Worm (Caenorhabditis elegans) whole organism, mixed stage, embryonic: ENCODE results near the gene F35C8.5.

Experiments
- nhr-76 ChIP-seq: sonication (generic microtip); optimal IDR thresholded peaks from 2 replicates; lab custom pipeline; 2017; ENCODE audit warnings: missing biosample characterization, missing genetic modification characterization
- pha-4 ChIP-seq: fragments of 150-350 bp; optimal IDR thresholded peaks from 2 replicates; lab custom pipeline; 2018; ENCODE audit warnings: missing biosample characterization, missing genetic modification reagents, missing genetic modification characterization
- unc-62 ChIP-seq: fragments of 150-350 bp; optimal IDR thresholded peaks from 2 replicates; lab custom pipeline; 2014; ENCODE audit warnings: missing biosample characterization, missing genetic modification reagents, missing genetic modification characterization

DNA sequence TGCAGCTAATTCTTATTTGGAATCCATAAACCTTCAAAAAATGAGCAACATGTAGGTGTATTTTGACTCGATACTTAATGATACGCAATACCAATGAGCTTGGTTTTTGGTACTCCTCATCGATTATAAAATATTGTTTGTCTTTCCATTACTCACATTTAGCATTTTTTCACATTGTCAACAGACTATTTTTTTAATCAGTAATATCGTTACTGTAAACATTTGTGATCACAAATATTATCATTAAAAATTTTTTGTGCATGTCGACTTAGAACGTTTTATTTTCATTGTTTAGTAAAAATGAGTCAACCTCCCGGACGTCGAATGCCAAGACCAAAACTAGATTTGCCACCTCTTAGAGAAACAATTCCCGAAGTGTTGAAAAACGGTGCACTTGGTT, 11.7 kb downstream of the F35C8.5 start, which contains the start of gene sek-5:
- TF ChIP-seq pha-4 (tag; lab: Kevin White, UChicago) (no peak), nhr-76 (tag; lab: Kevin White, UChicago) (no peak), unc-62 (GFP tag; lab: Kevin White, UChicago) (no peak)
